Fruit fly (Drosophila melanogaster): Measurements from ENCODE around the gene tth.

Gene tth

DNA sequence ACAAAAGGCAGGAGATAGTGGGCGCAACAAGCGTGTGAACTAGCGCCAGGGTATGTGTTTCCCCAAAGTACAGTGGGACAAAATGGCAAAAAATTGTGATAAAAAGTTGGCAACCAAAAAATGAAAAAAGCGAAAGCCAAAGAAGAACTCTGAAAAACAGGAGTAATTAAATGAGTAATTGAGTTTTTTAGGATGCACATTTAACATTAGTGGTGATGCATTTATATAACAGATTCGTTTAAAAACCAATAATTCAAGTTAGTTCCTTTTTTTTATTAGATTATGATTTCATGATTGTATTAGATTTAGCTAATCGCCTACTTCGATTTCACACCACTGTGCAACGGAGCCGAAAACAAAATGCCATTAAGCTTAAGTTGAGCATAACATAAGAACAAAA lies 44.0 kb downstream of the tth start:
- TF ChIP-seq eg (GFP tag; IDR thresholded peaks at IDR 0.05) (peak; percentile 47; the same call in 2 of the 3 replicates), Eip75B (GFP tag; optimal IDR thresholded peaks at IDR 0.05) (peak; percentile 34), CG10669 (GFP tag; optimal IDR thresholded peaks at IDR 0.05) (peak; percentile 26), fd85E (GFP tag; optimal IDR thresholded peaks at IDR 0.05) (no peak), CG8632 (GFP tag; optimal IDR thresholded peaks at IDR 0.05) (peak; percentile 9), CG11902 (GFP tag; optimal IDR thresholded peaks at IDR 0.05) (peak; percentile 12), topi (GFP tag; optimal IDR thresholded peaks at IDR 0.05) (peak; percentile 57), lz (GFP tag; optimal IDR thresholded peaks at IDR 0.05) (peak; percentile 42), CG6276 (GFP tag; optimal IDR thresholded peaks at IDR 0.05) (peak; percentile 60), Lpt (GFP tag; optimal IDR thresholded peaks at IDR 0.05) (peak; percentile 55), CG11762 (GFP tag; optimal IDR thresholded peaks at IDR 0.05; ENCODE audit: insufficient read depth) (no peak), net (GFP tag; optimal IDR thresholded peaks at IDR 0.05) (peak; percentile 17), Met (GFP tag; optimal IDR thresholded peaks at IDR 0.05) (peak; percentile 60), CG8119 (GFP tag; IDR thresholded peaks at IDR 0.05) (peak; percentile 56), cyc (GFP tag; optimal IDR thresholded peaks at IDR 0.05) (peak; percentile 43), Eip93F (GFP tag; optimal IDR thresholded peaks at IDR 0.05) (no peak), CG11294 (GFP tag; IDR thresholded peaks at IDR 0.05) (no peak), Blimp-1 (GFP tag; optimal IDR thresholded peaks at IDR 0.05) (no peak), acj6 (GFP tag; optimal IDR thresholded peaks at IDR 0.05) (peak; percentile 33), CG1621 (tag; optimal IDR thresholded peaks at IDR 0.05) (no peak), CG31627 (GFP tag; optimal IDR thresholded peaks at IDR 0.05) (peak; percentile 54), OdsH (GFP tag; optimal IDR thresholded peaks at IDR 0.05) (peak; percentile 48), Sox15 (GFP tag; optimal IDR thresholded peaks at IDR 0.05) (peak; percentile 15), CG9139 (GFP tag; optimal IDR thresholded peaks at IDR 0.05) (no peak), Smox (GFP tag; optimal IDR thresholded peaks at IDR 0.05) (peak; percentile 35), spab (GFP tag; optimal IDR thresholded peaks at IDR 0.05) (peak; percentile 17), Hr39 (GFP tag; optimal IDR thresholded peaks at IDR 0.05) (peak; percentile 63), esn (GFP tag; optimal IDR thresholded peaks at IDR 0.05) (peak; percentile 43), CG16779 (tag; optimal IDR thresholded peaks at IDR 0.05) (no peak), Hr4 (GFP tag; optimal IDR thresholded peaks at IDR 0.05) (peak; percentile 68), CG10631 (GFP tag; optimal IDR thresholded peaks at IDR 0.05) (peak; percentile 22), vri (GFP tag; optimal IDR thresholded peaks at IDR 0.05) (no peak), ss (GFP tag; optimal IDR thresholded peaks at IDR 0.05) (no peak), CG7368 (GFP tag; optimal IDR thresholded peaks at IDR 0.05) (peak; percentile 19), CG34406 (GFP tag; optimal IDR thresholded peaks at IDR 0.05) (peak; percentile 30), CG3919 (GFP tag; optimal IDR thresholded peaks at IDR 0.05) (peak; percentile 40), Eip78C (GFP tag) (peak; percentile 93), Sox102F (GFP tag; optimal IDR thresholded peaks at IDR 0.05) (peak; percentile 20), CG3032 (tag; optimal IDR thresholded peaks at IDR 0.05) (peak; percentile 14), achi (GFP tag; optimal IDR thresholded peaks at IDR 0.05) (peak; percentile 61), Hr38 (GFP tag; optimal IDR thresholded peaks at IDR 0.05) (no peak), CG15336 (GFP tag; IDR thresholded peaks at IDR 0.05) (peak; percentile 57), Sox14 (GFP tag; optimal IDR thresholded peaks at IDR 0.05) (peak; percentile 56), CG32006 (GFP tag; optimal IDR thresholded peaks at IDR 0.05) (peak; percentile 76), fkh (GFP tag; optimal IDR thresholded peaks at IDR 0.05) (no peak), salr (GFP tag; optimal IDR thresholded peaks at IDR 0.05) (peak in 1 of 2 experiments; percentile 46), dsx (GFP tag; optimal IDR thresholded peaks at IDR 0.05; ENCODE audit: poor library complexity, severe bottlenecking) (peak; percentile 6), Gug (GFP tag; IDR thresholded peaks at IDR 0.05) (peak; percentile 47), CG8319 (GFP tag; optimal IDR thresholded peaks at IDR 0.05) (no peak), CG6808 (GFP tag; optimal IDR thresholded peaks at IDR 0.05) (peak; percentile 9), CG4318 (GFP tag; optimal IDR thresholded peaks at IDR 0.05) (peak; percentile 61), CG6163 (GFP tag; IDR thresholded peaks at IDR 0.05) (no peak; the same call in 2 of the 3 replicates)

Data from whole organism, prepupa.